Worm (Caenorhabditis elegans): ENCODE data around the gene srj-50.

ce11 chrV:2832666-2833065, at the start of gene srj-50:
- TF ChIP-seq nhr-28 (tag; optimal IDR thresholded peaks at IDR 0.05) (no peak), lin-13 (tag; optimal IDR thresholded peaks at IDR 0.05) (no peak), unc-39 (tag; optimal IDR thresholded peaks at IDR 0.05) (no peak), cnd-1 (tag; optimal IDR thresholded peaks at IDR 0.05) (no peak), lsy-2 (tag; optimal IDR thresholded peaks at IDR 0.05) (no peak)

Data from whole organism, mixed stage, embryonic.